Worm (Caenorhabditis elegans) whole organism, L2 larva: ENCODE results near the gene F23F1.10.
A peak's percentile ranks its signal among the peaks of the same experiment; 100 is the strongest.

Source experiments
- F13H6.1 ChIP-seq: sonication (generic microtip); optimal IDR thresholded peaks from 2 replicates; lab custom pipeline; 2016; ENCODE audit warnings: missing genetic modification characterization, missing compliant biosample characterization
- Y55F3AM.14 ChIP-seq: fragments of 200-800 bp; sonication (Bioruptor generic); optimal IDR thresholded peaks from 2 replicates; lab custom pipeline; 2018; ENCODE audit warnings: mild to moderate bottlenecking, missing genetic modification characterization, missing compliant biosample characterization
- alr-1 ChIP-seq: fragments of 150-350 bp; optimal IDR thresholded peaks from 2 replicates; lab custom pipeline; 2014; ENCODE audit warnings: missing biosample characterization, missing genetic modification characterization
- ama-1 ChIP-seq: fragments of 150-350 bp; optimal IDR thresholded peaks from 2 replicates; lab custom pipeline; 2018; ENCODE audit warnings: inconsistent platforms
- ceh-16 ChIP-seq: fragments of 150-350 bp; optimal IDR thresholded peaks from 2 replicates; lab custom pipeline; 2014; ENCODE audit warnings: missing biosample characterization, missing genetic modification characterization
- ceh-82 ChIP-seq: fragments of 150-350 bp; optimal IDR thresholded peaks from 2 replicates; lab custom pipeline; 2014; ENCODE audit warnings: missing biosample characterization, missing genetic modification characterization
- crh-2 ChIP-seq: sonication (generic microtip); optimal IDR thresholded peaks from 2 replicates; lab custom pipeline; 2017; ENCODE audit warnings: missing biosample characterization, missing genetic modification characterization
- egl-27 ChIP-seq: sonication (generic microtip); optimal IDR thresholded peaks from 3 replicates; lab custom pipeline; 2017; ENCODE audit warnings: missing biosample characterization, missing genetic modification reagents, missing genetic modification characterization
- elt-1 ChIP-seq: fragments of 150-350 bp; optimal IDR thresholded peaks from 2 replicates; lab custom pipeline; 2014; ENCODE audit warnings: missing biosample characterization, missing genetic modification characterization
- elt-3 ChIP-seq: sonication (generic microtip); optimal IDR thresholded peaks from 2 replicates; lab custom pipeline; 2017; ENCODE audit warnings: missing biosample characterization, missing genetic modification characterization
- fos-1 ChIP-seq: fragments of 150-350 bp; optimal IDR thresholded peaks from 2 replicates; lab custom pipeline; 2014; ENCODE audit warnings: missing biosample characterization, missing genetic modification characterization
- lsy-2 ChIP-seq, 2 experiments: fragments of 150-350 bp in 1 of 2; sonication (generic microtip) in 1 of 2; optimal IDR thresholded peaks; 2 replicates each; lab custom pipeline; 2014 to 2017; ENCODE audit warnings: missing biosample characterization in 2 of 2, missing genetic modification characterization in 2 of 2
- mab-5 ChIP-seq: fragments of 150-350 bp; optimal IDR thresholded peaks from 2 replicates; lab custom pipeline; 2014; ENCODE audit warnings: missing biosample characterization, missing genetic modification characterization
- mdl-1 ChIP-seq, 2 experiments: fragments of 150-350 bp in 1 of 2; sonication (generic microtip) in 1 of 2; optimal IDR thresholded peaks; 2 replicates each; lab custom pipeline; 2017; ENCODE audit warnings: missing biosample characterization in 2 of 2, missing genetic modification characterization in 2 of 2
- nhr-10 ChIP-seq: sonication (generic microtip); optimal IDR thresholded peaks from 2 replicates; lab custom pipeline; 2017; ENCODE audit warnings: missing biosample characterization, missing genetic modification characterization
- nhr-11 ChIP-seq: fragments of 150-350 bp; optimal IDR thresholded peaks from 2 replicates; lab custom pipeline; 2014; ENCODE audit warnings: missing biosample characterization, missing genetic modification characterization
- nhr-12 ChIP-seq: fragments of 150-350 bp; optimal IDR thresholded peaks from 2 replicates; lab custom pipeline; 2014; ENCODE audit warnings: missing biosample characterization, missing genetic modification characterization
- nhr-21 ChIP-seq: fragments of 150-350 bp; optimal IDR thresholded peaks from 2 replicates; lab custom pipeline; 2014; ENCODE audit warnings: missing biosample characterization, missing genetic modification characterization
- nhr-23 ChIP-seq: fragments of 150-350 bp; optimal IDR thresholded peaks from 2 replicates; lab custom pipeline; 2014; ENCODE audit warnings: missing biosample characterization, missing genetic modification reagents, missing genetic modification characterization
- nhr-237 ChIP-seq: fragments of 150-350 bp; optimal IDR thresholded peaks from 2 replicates; lab custom pipeline; 2014; ENCODE audit warnings: missing biosample characterization, missing genetic modification characterization
- nhr-6 ChIP-seq: fragments of 150-350 bp; optimal IDR thresholded peaks from 2 replicates; lab custom pipeline; 2014; ENCODE audit warnings: missing biosample characterization, missing genetic modification characterization
- nhr-77 ChIP-seq: fragments of 150-350 bp; optimal IDR thresholded peaks from 2 replicates; lab custom pipeline; 2014; ENCODE audit warnings: missing biosample characterization, missing genetic modification characterization
- peb-1 ChIP-seq: fragments of 150-350 bp; optimal IDR thresholded peaks from 2 replicates; lab custom pipeline; 2014; ENCODE audit warnings: missing biosample characterization, missing genetic modification characterization
- sem-4 ChIP-seq: fragments of 150-350 bp; optimal IDR thresholded peaks from 2 replicates; lab custom pipeline; 2014; ENCODE audit warnings: missing biosample characterization, missing genetic modification reagents, missing genetic modification characterization
- sma-3 ChIP-seq: sonication (generic microtip); optimal IDR thresholded peaks from 2 replicates; lab custom pipeline; 2016; ENCODE audit warnings: missing genetic modification reagents, missing genetic modification characterization, missing compliant biosample characterization
- sma-9 ChIP-seq, 2 experiments: fragments of 150-350 bp in 1 of 2; sonication (generic microtip) in 1 of 2; optimal IDR thresholded peaks; 2 replicates each; lab custom pipeline; 2014 to 2016; ENCODE audit warnings: missing genetic modification characterization in 2 of 2, mild to moderate bottlenecking in 1 of 2, missing biosample characterization in 1 of 2, missing compliant biosample characterization in 1 of 2, missing genetic modification reagents in 1 of 2, moderate library complexity in 1 of 2
- unc-39 ChIP-seq: fragments of 150-350 bp; optimal IDR thresholded peaks from 2 replicates; lab custom pipeline; 2014; ENCODE audit warnings: missing biosample characterization, missing genetic modification characterization
- zag-1 ChIP-seq: fragments of 150-350 bp; optimal IDR thresholded peaks from 2 replicates; lab custom pipeline; 2014; ENCODE audit warnings: missing biosample characterization, missing genetic modification characterization
- ztf-1 ChIP-seq: fragments of 200-800 bp; sonication (Bioruptor generic); conservative IDR thresholded peaks from 2 replicates; pipeline ENCODE4 v1.3.6; 2022; ENCODE audit warnings: missing genetic modification characterization, missing compliant biosample characterization
- ztf-11 ChIP-seq: sonication (generic microtip); optimal IDR thresholded peaks from 2 replicates; lab custom pipeline; 2017; ENCODE audit warnings: missing biosample characterization, missing genetic modification characterization
- ztf-4 ChIP-seq: fragments of 150-350 bp; optimal IDR thresholded peaks from 2 replicates; lab custom pipeline; 2014; ENCODE audit warnings: missing biosample characterization, missing genetic modification characterization

F23F1.10 gene

ce11 chrII:24559-24998 lies 17.2 kb downstream of the F23F1.10 start, which contains the start of gene enee-1 (continued):
- TF ChIP-seq nhr-23 (tag; lab: Kevin White, UChicago) (no peak), nhr-6 (tag; lab: Kevin White, UChicago) (peak; percentile 99), crh-2 (tag; lab: Kevin White, UChicago) (peak; percentile 94), ztf-1 (GFP tag; lab: Robert Waterston, UW) (no peak), ceh-16 (tag; lab: Kevin White, UChicago) (peak; percentile 21), Y55F3AM.14 (GFP tag; lab: Kevin White, UChicago) (no peak), alr-1 (tag; lab: Kevin White, UChicago) (no peak), ama-1 (lab: Kevin White, UChicago) (peak; percentile 87), unc-39 (tag; lab: Kevin White, UChicago) (no peak), sma-3 (GFP tag; lab: Kevin White, UChicago) (peak; percentile 86), egl-27 (tag; lab: Kevin White, UChicago) (peak; percentile 4), nhr-12 (no peak), lsy-2 (tag; optimal IDR thresholded peaks at IDR 0.05; lab: Kevin White, UChicago) (peak; percentile 83 to 93), peb-1 (tag; lab: Kevin White, UChicago) (no peak), mdl-1 (tag; optimal IDR thresholded peaks at IDR 0.05; lab: Kevin White, UChicago) (peak in 1 of 2 experiments; percentile 36), nhr-237 (tag; lab: Kevin White, UChicago) (no peak), zag-1 (tag; lab: Kevin White, UChicago) (peak; percentile 51), nhr-10 (tag; lab: Kevin White, UChicago) (peak; percentile 74), mab-5 (tag; lab: Kevin White, UChicago) (peak; percentile 77), ztf-11 (tag; lab: Kevin White, UChicago) (no peak), nhr-21 (tag; lab: Kevin White, UChicago) (peak; percentile 94), nhr-77 (tag; lab: Kevin White, UChicago) (peak; percentile 18), fos-1 (tag; lab: Kevin White, UChicago) (peak; percentile 50), ztf-4 (tag; lab: Kevin White, UChicago) (peak; percentile 5), sma-9 (GFP tag; optimal IDR thresholded peaks at IDR 0.05; lab: Kevin White, UChicago) (peak; percentile 90), sma-9 (tag; optimal IDR thresholded peaks at IDR 0.05; lab: Kevin White, UChicago) (no peak), elt-1 (tag; lab: Kevin White, UChicago) (peak; percentile 18)

ce11 chrII:23739-24138 lies 18.0 kb downstream of the F23F1.10 start:
- TF ChIP-seq sem-4 (tag; lab: Kevin White, UChicago) (no peak), ama-1 (lab: Kevin White, UChicago) (peak; percentile 62), ceh-16 (tag; lab: Kevin White, UChicago) (no peak), egl-27 (tag; lab: Kevin White, UChicago) (no peak), peb-1 (tag; lab: Kevin White, UChicago) (no peak), alr-1 (tag; lab: Kevin White, UChicago) (no peak), nhr-12 (no peak), elt-1 (tag; lab: Kevin White, UChicago) (no peak), lsy-2 (tag; optimal IDR thresholded peaks at IDR 0.05; lab: Kevin White, UChicago) (no peak), crh-2 (tag; lab: Kevin White, UChicago) (no peak), elt-3 (tag; lab: Kevin White, UChicago) (peak; percentile 27), nhr-11 (tag; lab: Kevin White, UChicago) (no peak), F13H6.1 (no peak), fos-1 (tag; lab: Kevin White, UChicago) (no peak)

- TF ChIP-seq nhr-6 (tag; lab: Kevin White, UChicago) = peak; percentile 37
- TF ChIP-seq nhr-237 (tag; lab: Kevin White, UChicago) = no peak
- peak; percentile 25 for TF ChIP-seq nhr-21 (tag; lab: Kevin White, UChicago)
- TF ChIP-seq ama-1 (lab: Kevin White, UChicago) = peak; percentile 13
Observed at ce11 chrII:23025-23424, 18.8 kb downstream of the F23F1.10 start, which contains the start of gene sqt-2. Gene sqt-2 (plus strand): TSS chrII:23325.

- TF ChIP-seq nhr-6 (tag; lab: Kevin White, UChicago) (peak; percentile 59), zag-1 (tag; lab: Kevin White, UChicago) (no peak)
Observed at ce11 chrII:21953-22352, 19.8 kb downstream of the F23F1.10 start.

ce11 chrII:19238-19637 lies 22.5 kb downstream of the F23F1.10 start, which contains the start of gene gmeb-1:
Gene gmeb-1 (plus strand): TSS chrII:19538.
- TF ChIP-seq ceh-82 (tag; lab: Kevin White, UChicago) = no peak
